Worm (Caenorhabditis elegans): ENCODE data around the gene ndab-2.

ndab-2 gene

DNA sequence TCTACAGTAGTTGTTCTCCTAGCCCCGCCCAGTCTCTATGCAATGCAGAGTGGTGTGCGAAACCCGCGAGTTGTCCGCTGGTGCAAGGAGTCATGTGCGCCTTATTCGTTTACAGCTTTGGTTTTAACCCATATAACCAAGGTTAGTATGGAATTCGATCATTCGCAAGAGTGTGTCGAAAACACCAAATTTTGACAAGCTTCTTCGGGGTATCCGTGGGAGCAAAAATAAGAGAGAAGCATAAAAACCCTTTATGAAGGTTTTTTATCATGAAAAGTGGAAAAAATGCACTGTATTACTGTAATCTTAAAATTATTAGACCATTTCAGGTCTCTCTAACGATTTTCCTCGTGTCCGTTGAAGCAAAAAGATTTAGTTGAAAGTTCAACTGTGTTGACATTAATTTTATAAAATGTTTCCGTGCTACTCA, 38.4 kb upstream of the ndab-2 start (continued):
- TF ChIP-seq hlh-17 (GFP tag; optimal IDR thresholded peaks at IDR 0.05; ENCODE audit: borderline replicate concordance) (no peak), nhr-20 (tag; optimal IDR thresholded peaks at IDR 0.05) (peak; percentile 40), lsy-2 (tag; optimal IDR thresholded peaks at IDR 0.05) (peak in 1 of 2 experiments; percentile 30), fkh-10 (GFP tag; optimal IDR thresholded peaks at IDR 0.05) (no peak)

DNA sequence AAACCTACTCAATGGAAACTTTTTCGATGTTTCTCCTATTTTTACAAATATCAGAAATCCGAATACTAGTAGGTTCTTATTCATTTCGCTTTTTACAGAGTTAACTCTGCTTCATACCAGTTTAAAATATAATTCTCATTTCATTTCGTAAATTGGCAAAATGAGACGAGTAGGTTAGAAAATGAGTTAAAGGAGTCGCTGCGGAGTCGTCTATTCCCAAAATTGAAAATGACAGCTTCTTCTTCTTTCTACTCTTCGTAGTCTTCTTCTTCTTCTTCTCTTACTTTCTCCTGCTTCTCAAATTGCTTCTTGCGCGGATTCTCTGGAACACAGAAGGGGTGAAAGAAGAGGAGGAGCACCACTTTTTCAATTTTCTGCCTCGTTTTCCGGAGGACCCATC, 35.8 kb upstream of the ndab-2 start, which contains the start of gene glr-2:
glr-2 (minus strand) TSS at position 211 of the 400 bp plus-strand sequence.
- peak; percentile 35 for TF ChIP-seq lin-14 (GFP tag; optimal IDR thresholded peaks at IDR 0.05)
- no peak for TF ChIP-seq lin-35 (GFP tag; optimal IDR thresholded peaks at IDR 0.05)
- TF ChIP-seq unc-30 (tag; optimal IDR thresholded peaks at IDR 0.05), result no peak
- TF ChIP-seq lin-15B (tag; optimal IDR thresholded peaks at IDR 0.05), result no peak
- TF ChIP-seq ceh-8 (GFP tag; optimal IDR thresholded peaks at IDR 0.05), result peak; percentile 13

DNA sequence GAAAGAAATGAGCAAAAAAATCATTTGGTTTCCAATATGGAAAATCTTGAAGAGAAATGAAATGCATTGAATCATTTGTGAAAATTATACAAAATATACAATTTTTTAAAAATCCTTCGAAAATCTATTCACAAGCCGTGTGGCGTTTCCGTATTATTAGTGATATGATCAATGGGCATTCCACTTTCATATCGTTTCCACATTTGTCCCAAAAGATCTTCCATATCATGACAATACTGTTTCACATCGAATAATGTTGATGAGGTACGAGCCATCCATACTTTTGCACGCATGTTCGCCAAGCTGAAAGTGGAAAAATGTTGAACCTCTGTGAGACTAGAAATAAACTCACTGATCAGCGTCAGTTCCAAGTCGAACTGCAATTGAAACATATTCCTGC, 34.2 kb upstream of the ndab-2 start:
- TF ChIP-seq rnt-1 (tag; optimal IDR thresholded peaks at IDR 0.05), result no peak
- TF ChIP-seq tbx-2 (tag; optimal IDR thresholded peaks at IDR 0.05), result no peak
- no peak for TF ChIP-seq swsn-7 (tag; optimal IDR thresholded peaks at IDR 0.05)
- TF ChIP-seq skn-1 (tag; optimal IDR thresholded peaks at IDR 0.05), result no peak
- no peak for TF ChIP-seq lin-39 (tag; optimal IDR thresholded peaks at IDR 0.05)
- no peak for TF ChIP-seq lin-14 (GFP tag; optimal IDR thresholded peaks at IDR 0.05)
- TF ChIP-seq unc-86 (tag; optimal IDR thresholded peaks at IDR 0.05), result no peak
- no peak for TF ChIP-seq elt-3 (tag; optimal IDR thresholded peaks at IDR 0.05)
- no peak for TF ChIP-seq efl-1 (optimal IDR thresholded peaks at IDR 0.05)
- TF ChIP-seq efl-1 (GFP tag; optimal IDR thresholded peaks at IDR 0.05 in 1 of 2), result no peak

DNA sequence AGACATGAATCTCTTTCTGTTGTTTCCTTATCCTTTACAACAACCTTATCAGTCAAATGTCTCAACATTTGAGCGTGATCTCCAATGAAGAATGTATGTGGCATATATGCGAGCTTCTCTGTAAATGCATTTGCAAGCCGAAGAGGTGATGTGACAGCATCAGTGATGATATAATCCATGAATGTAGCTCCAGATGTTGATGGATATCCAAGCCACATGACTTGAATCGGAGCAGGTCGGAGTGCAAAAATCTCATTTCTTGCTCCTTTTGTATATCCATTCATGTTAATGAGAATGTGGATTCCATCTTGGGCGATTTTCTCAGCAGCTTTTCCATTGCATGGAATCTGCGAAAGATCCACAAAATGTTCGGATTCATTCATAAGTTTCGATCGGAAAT, 32.4 kb upstream of the ndab-2 start:
- TF ChIP-seq efl-1 (optimal IDR thresholded peaks at IDR 0.05) (no peak), efl-1 (GFP tag; optimal IDR thresholded peaks at IDR 0.05 in 1 of 2) (peak in 1 of 2 experiments; percentile 86), elt-2 (tag; optimal IDR thresholded peaks at IDR 0.05) (no peak)

DNA sequence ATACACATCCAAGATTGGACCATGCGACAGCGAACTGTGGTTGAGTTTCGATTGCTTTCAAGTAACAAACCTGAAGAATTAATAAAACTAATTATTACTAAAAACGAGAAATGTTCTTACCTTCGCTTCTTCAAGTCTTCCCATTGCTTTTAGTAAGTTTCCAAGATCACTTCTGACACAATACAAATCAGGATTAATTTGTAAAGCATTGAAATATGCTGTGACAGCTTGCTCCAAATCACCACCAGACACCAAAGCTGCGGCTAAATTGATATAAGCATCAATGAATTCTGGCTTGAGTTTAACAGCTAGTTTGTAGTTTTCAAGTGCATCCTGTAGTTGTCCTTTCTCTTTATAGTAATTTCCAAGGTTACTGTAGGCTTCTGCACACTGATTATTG, 30.4 kb upstream of the ndab-2 start:
- TF ChIP-seq nhr-77 (tag; optimal IDR thresholded peaks at IDR 0.05), result no peak
- no peak for TF ChIP-seq C16A3.4 (tag; optimal IDR thresholded peaks at IDR 0.05)
- TF ChIP-seq nhr-76 (tag; optimal IDR thresholded peaks at IDR 0.05), result no peak
- TF ChIP-seq mef-2 (tag; optimal IDR thresholded peaks at IDR 0.05), result no peak
- TF ChIP-seq ceh-63 (GFP tag; optimal IDR thresholded peaks at IDR 0.05), result no peak
- no peak for TF ChIP-seq mab-9 (GFP tag; IDR thresholded peaks at IDR 0.05)
- TF ChIP-seq aly-2 (tag; optimal IDR thresholded peaks at IDR 0.05), result no peak
- no peak for TF ChIP-seq unc-62 (GFP tag; optimal IDR thresholded peaks at IDR 0.05)
- TF ChIP-seq alr-1 (tag; optimal IDR thresholded peaks at IDR 0.05; ENCODE audit: borderline replicate concordance), result no peak
- no peak for TF ChIP-seq tbx-2 (tag; optimal IDR thresholded peaks at IDR 0.05)
- no peak for TF ChIP-seq lin-13 (GFP tag; optimal IDR thresholded peaks at IDR 0.05)
- TF ChIP-seq unc-98 (GFP tag; IDR thresholded peaks at IDR 0.05), result no peak
- no peak for TF ChIP-seq ceh-82 (tag; optimal IDR thresholded peaks at IDR 0.05)
- TF ChIP-seq nhr-11 (tag; optimal IDR thresholded peaks at IDR 0.05), result no peak
- TF ChIP-seq nhr-28 (tag; optimal IDR thresholded peaks at IDR 0.05), result no peak
- TF ChIP-seq nhr-71 (tag; optimal IDR thresholded peaks at IDR 0.05), result no peak
- no peak for TF ChIP-seq snpc-4 (tag; optimal IDR thresholded peaks at IDR 0.05)
- no peak for TF ChIP-seq unc-30 (tag; optimal IDR thresholded peaks at IDR 0.05)

Data from whole organism, L1 larva.